Fruit fly (Drosophila melanogaster) whole organism, wandering third instar larva: Measurements from ENCODE around the gene CG2218.

Source experiments
- CG9705 ChIP-seq: fragments of 200-800 bp; sonication (Bioruptor generic); optimal IDR thresholded peaks from 2 replicates; lab custom pipeline; 2018; ENCODE audit warnings: missing biosample characterization, mild to moderate bottlenecking, missing genetic modification characterization
- dmrt93B ChIP-seq: fragments of 200-800 bp; sonication (Bioruptor generic); optimal IDR thresholded peaks from 2 replicates; lab custom pipeline; 2018; ENCODE audit warnings: missing biosample characterization, mild to moderate bottlenecking, missing genetic modification characterization
- dsf ChIP-seq: sonication (Bioruptor generic); optimal IDR thresholded peaks from 2 replicates; lab custom pipeline; 2016; ENCODE audit warnings: missing biosample characterization, missing genetic modification characterization, borderline replicate concordance
- h ChIP-seq: fragments of 200-800 bp; sonication (Bioruptor generic); optimal IDR thresholded peaks from 3 replicates; lab custom pipeline; 2016; ENCODE audit warnings: missing biosample characterization, mild to moderate bottlenecking, missing genetic modification characterization
- lola ChIP-seq: fragments of >200 bp; optimal IDR thresholded peaks from 2 replicates; lab custom pipeline; 2017; ENCODE audit warnings: missing biosample characterization, missing genetic modification characterization
- pan ChIP-seq: fragments of >200 bp; optimal IDR thresholded peaks from 2 replicates; lab custom pipeline; 2017
- rgr ChIP-seq: fragments of 200-800 bp; sonication (Bioruptor generic); optimal IDR thresholded peaks from 3 replicates; lab custom pipeline; 2016; ENCODE audit warnings: missing biosample characterization, mild to moderate bottlenecking, missing genetic modification characterization

- TF ChIP-seq pan (lab: Kevin White, UChicago) (no peak), h (GFP tag; lab: Kevin White, UChicago) (no peak), lola (no peak), rgr (GFP tag; lab: Kevin White, UChicago) (peak; percentile 13), CG9705 (GFP tag; lab: Kevin White, UChicago) (no peak), dmrt93B (no peak), dsf (GFP tag; lab: Kevin White, UChicago) (no peak)
These were observed at the start of gene CG2218 for dm6 chr3R:30427805-30428359.
